Fruit fly (Drosophila melanogaster): ENCODE data around the gene CG11997.

The CG11997 gene

dm6 chr3R:9224807-9225206 lies 47.5 kb downstream of the CG11997 start (continued):
- peak; percentile 78 for TF ChIP-seq Hr4 (GFP tag; optimal IDR thresholded peaks at IDR 0.05)
- no peak for TF ChIP-seq CG16779 (tag; optimal IDR thresholded peaks at IDR 0.05)
- peak; percentile 74 for TF ChIP-seq achi (GFP tag; optimal IDR thresholded peaks at IDR 0.05)
- no peak for TF ChIP-seq CG11902 (GFP tag; optimal IDR thresholded peaks at IDR 0.05)
- no peak for TF ChIP-seq ss (GFP tag; optimal IDR thresholded peaks at IDR 0.05)
- TF ChIP-seq Hr38 (GFP tag; optimal IDR thresholded peaks at IDR 0.05), result no peak
- no peak for TF ChIP-seq fd85E (GFP tag; optimal IDR thresholded peaks at IDR 0.05)
- TF ChIP-seq Lpt (GFP tag; optimal IDR thresholded peaks at IDR 0.05), result peak; percentile 68
- TF ChIP-seq CG10669 (GFP tag; optimal IDR thresholded peaks at IDR 0.05), result peak; percentile 10
- TF ChIP-seq Smox (GFP tag; optimal IDR thresholded peaks at IDR 0.05), result peak; percentile 15
- peak; percentile 28 for TF ChIP-seq esn (GFP tag; optimal IDR thresholded peaks at IDR 0.05)
- TF ChIP-seq CG31627 (GFP tag; optimal IDR thresholded peaks at IDR 0.05), result no peak
- TF ChIP-seq acj6 (GFP tag; optimal IDR thresholded peaks at IDR 0.05), result peak; percentile 62
- peak; percentile 71 for TF ChIP-seq CG32006 (GFP tag; optimal IDR thresholded peaks at IDR 0.05)
- TF ChIP-seq Gug (GFP tag; IDR thresholded peaks at IDR 0.05), result peak; percentile 65
- no peak for TF ChIP-seq CG7368 (GFP tag; optimal IDR thresholded peaks at IDR 0.05)
- peak; percentile 17 for TF ChIP-seq spab (GFP tag; optimal IDR thresholded peaks at IDR 0.05)
- TF ChIP-seq dsx (GFP tag; optimal IDR thresholded peaks at IDR 0.05; ENCODE audit: poor library complexity, severe bottlenecking), result no peak
- peak; percentile 83 for TF ChIP-seq CG15336 (GFP tag; IDR thresholded peaks at IDR 0.05)
- no peak for TF ChIP-seq fd59A (GFP tag; optimal IDR thresholded peaks at IDR 0.05)
- peak; percentile 91 for TF ChIP-seq Eip78C (GFP tag)
- TF ChIP-seq fkh (GFP tag; optimal IDR thresholded peaks at IDR 0.05), result no peak
- TF ChIP-seq CG4318 (GFP tag; optimal IDR thresholded peaks at IDR 0.05), result peak; percentile 31
- TF ChIP-seq Sox14 (GFP tag; optimal IDR thresholded peaks at IDR 0.05), result peak; percentile 26
- TF ChIP-seq salr (GFP tag; optimal IDR thresholded peaks at IDR 0.05), result peak in 1 of 2 experiments; percentile 75
- TF ChIP-seq CG8119 (GFP tag; IDR thresholded peaks at IDR 0.05), result peak; percentile 85
- no peak for TF ChIP-seq CG1621 (tag; optimal IDR thresholded peaks at IDR 0.05)

- TF ChIP-seq CG4318 (GFP tag; optimal IDR thresholded peaks at IDR 0.05) (no peak), fd59A (GFP tag; optimal IDR thresholded peaks at IDR 0.05) (peak; percentile 10), esn (GFP tag; optimal IDR thresholded peaks at IDR 0.05) (no peak), CG6163 (GFP tag; IDR thresholded peaks at IDR 0.05) (peak; percentile 67), CG8119 (GFP tag; IDR thresholded peaks at IDR 0.05) (no peak), Eip75B (GFP tag; optimal IDR thresholded peaks at IDR 0.05) (peak; percentile 4), CG31627 (GFP tag; optimal IDR thresholded peaks at IDR 0.05) (no peak), Hr4 (GFP tag; optimal IDR thresholded peaks at IDR 0.05) (no peak), spab (GFP tag; optimal IDR thresholded peaks at IDR 0.05) (peak; percentile 26), CG15336 (GFP tag; IDR thresholded peaks at IDR 0.05) (no peak), CG11294 (GFP tag; IDR thresholded peaks at IDR 0.05) (no peak), CG6808 (GFP tag; optimal IDR thresholded peaks at IDR 0.05) (peak; percentile 48), vri (GFP tag; optimal IDR thresholded peaks at IDR 0.05) (no peak), ss (GFP tag; optimal IDR thresholded peaks at IDR 0.05) (peak; percentile 52 to 59)
These were observed 48.8 kb downstream of the CG11997 start for dm6 chr3R:9226146-9226545.

- no peak for TF ChIP-seq CG7368 (GFP tag; optimal IDR thresholded peaks at IDR 0.05)
- peak; percentile 49; the same call in 2 of the 3 replicates for TF ChIP-seq CG6163 (GFP tag; IDR thresholded peaks at IDR 0.05)
- no peak for TF ChIP-seq CG32006 (GFP tag; optimal IDR thresholded peaks at IDR 0.05)
- no peak for TF ChIP-seq CG10631 (GFP tag; optimal IDR thresholded peaks at IDR 0.05)
- no peak for TF ChIP-seq Blimp-1 (GFP tag; optimal IDR thresholded peaks at IDR 0.05)
- no peak for TF ChIP-seq Sox15 (GFP tag; optimal IDR thresholded peaks at IDR 0.05)
- no peak for TF ChIP-seq CG34406 (GFP tag; optimal IDR thresholded peaks at IDR 0.05)
- TF ChIP-seq Hr4 (GFP tag; optimal IDR thresholded peaks at IDR 0.05), result no peak
- TF ChIP-seq salr (GFP tag; optimal IDR thresholded peaks at IDR 0.05), result no peak
- TF ChIP-seq CG6792 (GFP tag; optimal IDR thresholded peaks at IDR 0.05), result no peak
- no peak for TF ChIP-seq CG1621 (tag; optimal IDR thresholded peaks at IDR 0.05)
- no peak for TF ChIP-seq CG6854 (GFP tag; optimal IDR thresholded peaks at IDR 0.05)
- no peak for TF ChIP-seq Hr39 (GFP tag; optimal IDR thresholded peaks at IDR 0.05)
- TF ChIP-seq Eip78C (GFP tag), result peak; percentile 75
- no peak for TF ChIP-seq Eip75B (GFP tag; optimal IDR thresholded peaks at IDR 0.05)
- TF ChIP-seq Met (GFP tag; optimal IDR thresholded peaks at IDR 0.05), result no peak
- no peak for TF ChIP-seq fd59A (GFP tag; optimal IDR thresholded peaks at IDR 0.05)
- no peak for TF ChIP-seq pdm3 (GFP tag; optimal IDR thresholded peaks at IDR 0.05)
- TF ChIP-seq OdsH (GFP tag; optimal IDR thresholded peaks at IDR 0.05), result no peak
- TF ChIP-seq dsx (GFP tag; optimal IDR thresholded peaks at IDR 0.05; ENCODE audit: poor library complexity, severe bottlenecking), result peak; percentile 96
- no peak for TF ChIP-seq esn (GFP tag; optimal IDR thresholded peaks at IDR 0.05)
- TF ChIP-seq Gug (GFP tag; IDR thresholded peaks at IDR 0.05), result no peak
- no peak for TF ChIP-seq spab (GFP tag; optimal IDR thresholded peaks at IDR 0.05)
- no peak for TF ChIP-seq CG15336 (GFP tag; IDR thresholded peaks at IDR 0.05)
- TF ChIP-seq net (GFP tag; optimal IDR thresholded peaks at IDR 0.05), result peak; percentile 53
- TF ChIP-seq CG11762 (GFP tag; optimal IDR thresholded peaks at IDR 0.05; ENCODE audit: insufficient read depth), result no peak
- no peak for TF ChIP-seq CG11902 (GFP tag; optimal IDR thresholded peaks at IDR 0.05)
- TF ChIP-seq CG4318 (GFP tag; optimal IDR thresholded peaks at IDR 0.05), result no peak
- TF ChIP-seq ss (GFP tag; optimal IDR thresholded peaks at IDR 0.05), result peak in 1 of 2 experiments; percentile 53
These were observed 49.5 kb downstream of the CG11997 start for dm6 chr3R:9226701-9227313.
